Worm (Caenorhabditis elegans) whole organism, L2 larva: ENCODE results near the gene C48B4.10.

Experiments
- ceh-82 ChIP-seq: fragments of 150-350 bp; optimal IDR thresholded peaks from 2 replicates; lab custom pipeline; 2014; ENCODE audit warnings: missing biosample characterization, missing genetic modification characterization
- fos-1 ChIP-seq: fragments of 150-350 bp; optimal IDR thresholded peaks from 2 replicates; lab custom pipeline; 2014; ENCODE audit warnings: missing biosample characterization, missing genetic modification characterization
- nhr-10 ChIP-seq: sonication (generic microtip); optimal IDR thresholded peaks from 2 replicates; lab custom pipeline; 2017; ENCODE audit warnings: missing biosample characterization, missing genetic modification characterization
- nhr-11 ChIP-seq: fragments of 150-350 bp; optimal IDR thresholded peaks from 2 replicates; lab custom pipeline; 2014; ENCODE audit warnings: missing biosample characterization, missing genetic modification characterization
- nhr-129 ChIP-seq: fragments of 150-350 bp; optimal IDR thresholded peaks from 2 replicates; lab custom pipeline; 2014; ENCODE audit warnings: missing biosample characterization, missing genetic modification characterization

DNA sequence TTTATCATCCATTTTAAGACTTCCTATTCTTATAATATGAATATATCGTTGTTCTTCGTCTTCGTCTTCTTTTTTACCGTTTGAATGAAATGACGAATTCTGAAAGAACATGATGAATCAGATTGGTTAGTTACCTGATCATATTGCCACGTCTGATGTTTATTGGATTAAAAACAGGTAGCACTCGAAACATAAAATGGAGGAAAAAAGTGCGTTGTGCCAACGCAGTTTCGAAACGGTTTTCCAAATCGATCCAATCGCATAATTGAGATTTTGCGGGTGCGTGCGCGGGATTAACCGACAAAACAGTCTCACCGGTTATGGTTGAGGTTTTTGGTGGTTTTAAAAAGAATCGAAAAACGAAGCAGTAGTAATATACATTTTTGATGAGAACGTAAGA, 31.3 kb upstream of the C48B4.10 start, which contains the start of gene rom-2:
- TF ChIP-seq nhr-129: no peak
- no peak for TF ChIP-seq fos-1 (tag; lab: Kevin White, UChicago)
- TF ChIP-seq nhr-11: no peak
- no peak for TF ChIP-seq ceh-82 (tag; lab: Kevin White, UChicago)
- TF ChIP-seq nhr-10: no peak
